Worm (Caenorhabditis elegans) whole organism, mixed stage, embryonic: ENCODE data around the gene scl-11.

Experiments
- M03D4.4 ChIP-seq: sonication (generic microtip); optimal IDR thresholded peaks from 2 replicates; lab custom pipeline; 2017; ENCODE audit warnings: mild to moderate bottlenecking, missing genetic modification characterization, missing compliant biosample characterization
- bed-3 ChIP-seq: fragments of 200-800 bp; sonication (Bioruptor generic); optimal IDR thresholded peaks from 3 replicates; lab custom pipeline; 2018; ENCODE audit warnings: mild to moderate bottlenecking, missing genetic modification characterization, moderate library complexity, missing compliant biosample characterization
- ceh-39 ChIP-seq: fragments of 150-350 bp; optimal IDR thresholded peaks from 2 replicates; lab custom pipeline; 2014; ENCODE audit warnings: missing biosample characterization, missing genetic modification characterization
- ceh-43 ChIP-seq: fragments of 200-800 bp; sonication (Bioruptor generic); optimal IDR thresholded peaks from 2 replicates; lab custom pipeline; 2018; ENCODE audit warnings: mild to moderate bottlenecking, missing genetic modification characterization, moderate library complexity, missing compliant biosample characterization
- ceh-83 ChIP-seq: fragments of 200-800 bp; sonication (Bioruptor generic); optimal IDR thresholded peaks from 2 replicates; lab custom pipeline; 2018; ENCODE audit warnings: mild to moderate bottlenecking, missing genetic modification characterization, missing compliant biosample characterization
- ces-1 ChIP-seq: fragments of 150-350 bp; optimal IDR thresholded peaks from 2 replicates; lab custom pipeline; 2014; ENCODE audit warnings: missing biosample characterization, missing genetic modification reagents, missing genetic modification characterization
- cnd-1 ChIP-seq: fragments of 200-800 bp; sonication (Bioruptor generic); optimal IDR thresholded peaks from 2 replicates; lab custom pipeline; 2018; ENCODE audit warnings: mild to moderate bottlenecking, missing genetic modification characterization, missing compliant biosample characterization
- drap-1 ChIP-seq: fragments of 200-800 bp; sonication (Bioruptor generic); optimal IDR thresholded peaks from 3 replicates; lab custom pipeline; 2018; ENCODE audit warnings: mild to moderate bottlenecking, missing genetic modification characterization, missing compliant biosample characterization
- elt-1 ChIP-seq: sonication (generic microtip); optimal IDR thresholded peaks from 2 replicates; lab custom pipeline; 2017; ENCODE audit warnings: missing genetic modification characterization, mild to moderate bottlenecking, missing compliant biosample characterization, antibody characterized with exemption, moderate library complexity, borderline replicate concordance; ENCODE audit not compliant: insufficient read depth
- elt-3 ChIP-seq: fragments of 150-350 bp; optimal IDR thresholded peaks from 2 replicates; lab custom pipeline; 2014; ENCODE audit warnings: missing biosample characterization, missing genetic modification characterization
- flh-1 ChIP-seq: fragments of 200-800 bp; sonication (Bioruptor generic); optimal IDR thresholded peaks from 2 replicates; lab custom pipeline; 2018; ENCODE audit warnings: mild to moderate bottlenecking, missing genetic modification characterization, moderate library complexity, missing compliant biosample characterization
- ham-2 ChIP-seq: fragments of 200-800 bp; sonication (Bioruptor generic); optimal IDR thresholded peaks from 2 replicates; lab custom pipeline; 2018; ENCODE audit warnings: mild to moderate bottlenecking, missing genetic modification characterization, missing compliant biosample characterization
- hlh-1 ChIP-seq: fragments of 150-350 bp; optimal IDR thresholded peaks from 2 replicates; lab custom pipeline; 2014; ENCODE audit warnings: missing biosample characterization, missing genetic modification reagents, missing genetic modification characterization
- lin-13 ChIP-seq: fragments of 150-350 bp; optimal IDR thresholded peaks from 2 replicates; lab custom pipeline; 2014; ENCODE audit warnings: missing biosample characterization, missing genetic modification characterization
- lin-32 ChIP-seq: fragments of 200-800 bp; sonication (Bioruptor generic); optimal IDR thresholded peaks from 2 replicates; lab custom pipeline; 2018; ENCODE audit warnings: mild to moderate bottlenecking, missing genetic modification characterization, missing compliant biosample characterization
- lsy-2 ChIP-seq: fragments of 150-350 bp; optimal IDR thresholded peaks from 2 replicates; lab custom pipeline; 2014; ENCODE audit warnings: missing biosample characterization, missing genetic modification characterization
- mep-1 ChIP-seq: fragments of 150-350 bp; optimal IDR thresholded peaks from 2 replicates; lab custom pipeline; 2017; ENCODE audit warnings: missing biosample characterization, missing genetic modification reagents, missing genetic modification characterization, inconsistent platforms
- mls-2 ChIP-seq: sonication (generic microtip); optimal IDR thresholded peaks from 2 replicates; lab custom pipeline; 2016; ENCODE audit warnings: mild to moderate bottlenecking, missing genetic modification characterization, moderate library complexity, missing compliant biosample characterization
- nhr-12 ChIP-seq: fragments of 150-350 bp; optimal IDR thresholded peaks from 2 replicates; lab custom pipeline; 2014; ENCODE audit warnings: missing biosample characterization, missing genetic modification characterization
- nhr-2 ChIP-seq: fragments of 150-350 bp; optimal IDR thresholded peaks from 2 replicates; lab custom pipeline; 2014; ENCODE audit warnings: missing biosample characterization, missing genetic modification characterization
- nhr-237 ChIP-seq: fragments of 150-350 bp; optimal IDR thresholded peaks from 2 replicates; lab custom pipeline; 2014; ENCODE audit warnings: missing biosample characterization, missing genetic modification characterization
- nhr-28 ChIP-seq: fragments of 150-350 bp; optimal IDR thresholded peaks from 2 replicates; lab custom pipeline; 2014; ENCODE audit warnings: missing biosample characterization, missing genetic modification characterization
- nhr-76 ChIP-seq: sonication (generic microtip); optimal IDR thresholded peaks from 2 replicates; lab custom pipeline; 2017; ENCODE audit warnings: missing biosample characterization, missing genetic modification characterization
- sem-2 ChIP-seq: fragments of 200-800 bp; sonication (Bioruptor generic); optimal IDR thresholded peaks from 2 replicates; lab custom pipeline; 2018; ENCODE audit warnings: mild to moderate bottlenecking, missing genetic modification characterization, missing compliant biosample characterization
- sptf-1 ChIP-seq: sonication (generic microtip); optimal IDR thresholded peaks from 2 replicates; lab custom pipeline; 2017; ENCODE audit warnings: mild to moderate bottlenecking, missing genetic modification characterization, moderate library complexity, missing compliant biosample characterization
- tbx-8 ChIP-seq: fragments of 200-800 bp; sonication (Bioruptor generic); optimal IDR thresholded peaks from 2 replicates; lab custom pipeline; 2018; ENCODE audit warnings: mild to moderate bottlenecking, missing genetic modification characterization, moderate library complexity, missing compliant biosample characterization
- unc-120 ChIP-seq: sonication (generic microtip); optimal IDR thresholded peaks from 2 replicates; lab custom pipeline; 2017; ENCODE audit warnings: missing genetic modification characterization, missing compliant biosample characterization; ENCODE audit not compliant: poor library complexity, severe bottlenecking
- unc-39 ChIP-seq: fragments of 150-350 bp; optimal IDR thresholded peaks from 2 replicates; lab custom pipeline; 2014; ENCODE audit warnings: missing biosample characterization, missing genetic modification characterization
- unc-62 ChIP-seq: fragments of 150-350 bp; optimal IDR thresholded peaks from 2 replicates; lab custom pipeline; 2014; ENCODE audit warnings: missing biosample characterization, missing genetic modification reagents, missing genetic modification characterization
- zip-8 ChIP-seq: fragments of 150-350 bp; optimal IDR thresholded peaks from 2 replicates; lab custom pipeline; 2014; ENCODE audit warnings: missing biosample characterization, missing genetic modification characterization
- ztf-11 ChIP-seq: fragments of 150-350 bp; optimal IDR thresholded peaks from 2 replicates; lab custom pipeline; 2014; ENCODE audit warnings: missing biosample characterization, missing genetic modification characterization

scl-11 gene

DNA sequence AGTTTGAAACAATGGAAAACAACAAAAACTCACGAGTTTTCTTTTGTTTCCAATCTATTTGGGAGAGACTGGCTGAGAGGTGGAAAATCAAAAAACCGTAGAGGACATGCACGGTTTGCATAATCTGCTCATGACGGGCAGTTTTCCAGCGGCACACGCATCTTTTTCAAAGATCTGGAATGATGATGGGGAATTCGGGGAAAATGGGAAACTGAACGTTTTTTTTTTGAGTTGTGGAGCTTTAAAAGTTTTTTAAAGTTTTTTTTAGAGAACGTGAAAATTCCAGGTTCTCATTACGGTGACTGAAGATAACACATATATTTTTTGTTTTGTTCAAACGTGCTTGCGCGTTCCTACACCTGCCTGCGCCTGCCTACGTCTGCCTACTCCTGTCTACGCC is 25.4 kb downstream of the scl-11 start, which contains the start of gene C39E9.7:
TSS of gene C39E9.7 (minus strand) at position 101 of the 400 bp plus-strand sequence.
- TF ChIP-seq sem-2 (GFP tag; lab: Kevin White, UChicago) (no peak), elt-3 (no peak), unc-62 (GFP tag; lab: Kevin White, UChicago) (no peak), nhr-28 (no peak)

ce11 chrIV:13077694-13078093 is 26.5 kb downstream of the scl-11 start:
- TF ChIP-seq ceh-43 (GFP tag; lab: Kevin White, UChicago) (no peak), elt-1 (tag; lab: Kevin White, UChicago) (no peak), lin-32 (GFP tag; lab: Kevin White, UChicago) (no peak)

DNA sequence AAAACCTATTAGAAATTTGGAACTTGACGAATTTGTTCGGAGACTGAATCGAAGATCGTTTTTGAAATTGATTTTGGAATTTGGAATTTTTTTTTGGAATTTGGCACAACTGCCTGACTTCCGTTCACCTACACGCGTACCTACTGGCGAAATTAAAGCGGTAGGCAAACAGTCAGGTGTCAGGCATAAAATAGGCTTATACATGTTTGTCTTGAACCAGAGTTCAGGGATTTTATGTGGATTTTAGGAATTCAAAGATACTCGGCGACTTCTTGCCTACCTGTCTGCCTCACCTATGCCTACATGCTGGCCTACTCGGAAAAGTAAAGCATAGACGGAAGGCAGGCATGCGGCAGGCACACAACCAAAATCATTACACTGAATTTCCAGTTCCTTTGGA is 27.2 kb downstream of the scl-11 start:
- TF ChIP-seq mep-1 (tag; lab: Kevin White, UChicago) (no peak), cnd-1 (tag; lab: Kevin White, UChicago) (no peak), ham-2 (GFP tag; lab: Kevin White, UChicago) (no peak), mls-2 (tag; lab: Kevin White, UChicago) (no peak), hlh-1 (no peak), nhr-12 (tag; lab: Kevin White, UChicago) (no peak), ceh-39 (no peak), ceh-43 (GFP tag; lab: Kevin White, UChicago) (no peak), lin-13 (tag; lab: Kevin White, UChicago) (no peak), unc-39 (tag; lab: Kevin White, UChicago) (no peak), sptf-1 (tag; lab: Kevin White, UChicago) (no peak), flh-1 (GFP tag; lab: Kevin White, UChicago) (no peak)

- TF ChIP-seq nhr-237 (tag; lab: Kevin White, UChicago): no peak
- no peak for TF ChIP-seq zip-8 (tag; lab: Kevin White, UChicago)
- TF ChIP-seq mls-2 (tag; lab: Kevin White, UChicago): no peak
- no peak for TF ChIP-seq elt-1 (tag; lab: Kevin White, UChicago)
- TF ChIP-seq drap-1: no peak
- no peak for TF ChIP-seq unc-62 (GFP tag; lab: Kevin White, UChicago)
- TF ChIP-seq tbx-8 (GFP tag; lab: Kevin White, UChicago): no peak
Observed at ce11 chrIV:13079119-13079518, 27.9 kb downstream of the scl-11 start, which contains the start of gene C39E9.8. Gene C39E9.8 (plus strand): TSS chrIV:13079446.

- TF ChIP-seq mep-1 (tag; lab: Kevin White, UChicago) (no peak), lsy-2 (no peak), drap-1 (no peak), tbx-8 (GFP tag; lab: Kevin White, UChicago) (no peak), nhr-2 (tag; lab: Kevin White, UChicago) (no peak), M03D4.4 (tag; lab: Kevin White, UChicago) (no peak), ceh-43 (GFP tag; lab: Kevin White, UChicago) (no peak), nhr-28 (no peak), ceh-83 (no peak), zip-8 (tag; lab: Kevin White, UChicago) (no peak), nhr-12 (tag; lab: Kevin White, UChicago) (no peak), ham-2 (GFP tag; lab: Kevin White, UChicago) (no peak), lin-32 (GFP tag; lab: Kevin White, UChicago) (no peak), unc-39 (tag; lab: Kevin White, UChicago) (no peak), sem-2 (GFP tag; lab: Kevin White, UChicago) (no peak), nhr-76 (no peak), unc-62 (GFP tag; lab: Kevin White, UChicago) (no peak), sptf-1 (tag; lab: Kevin White, UChicago) (no peak)
Observed at ce11 chrIV:13080185-13080584, 29.0 kb downstream of the scl-11 start.

DNA sequence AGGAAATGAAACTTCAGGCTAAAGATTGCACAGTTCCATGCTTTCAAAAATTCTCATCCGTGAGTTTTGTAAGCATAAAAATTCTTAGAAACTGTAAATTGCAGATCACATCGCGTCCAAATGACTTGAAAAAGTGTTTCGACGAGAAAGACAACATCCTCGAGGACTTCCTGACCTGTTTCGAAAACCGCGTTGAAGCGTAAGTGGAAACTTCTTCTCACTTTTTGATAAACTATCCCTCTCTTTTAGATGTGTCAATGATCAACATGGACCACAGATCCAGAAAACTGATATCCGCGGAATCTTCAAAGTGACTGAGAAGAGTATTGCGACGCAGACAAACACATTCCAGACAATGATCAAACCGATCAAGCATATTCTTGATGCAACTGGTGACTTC is 29.7 kb downstream of the scl-11 start:
- TF ChIP-seq elt-3: no peak
- TF ChIP-seq unc-120: no peak
- TF ChIP-seq bed-3 (GFP tag; lab: Kevin White, UChicago): no peak
- TF ChIP-seq ceh-43 (GFP tag; lab: Kevin White, UChicago): no peak
- no peak for TF ChIP-seq nhr-76
- no peak for TF ChIP-seq lin-13 (tag; lab: Kevin White, UChicago)
- TF ChIP-seq mep-1 (tag; lab: Kevin White, UChicago): no peak
- TF ChIP-seq flh-1 (GFP tag; lab: Kevin White, UChicago): no peak
- no peak for TF ChIP-seq M03D4.4 (tag; lab: Kevin White, UChicago)
- no peak for TF ChIP-seq ces-1
- no peak for TF ChIP-seq ztf-11
- TF ChIP-seq drap-1: no peak
- TF ChIP-seq zip-8 (tag; lab: Kevin White, UChicago): no peak
- no peak for TF ChIP-seq cnd-1 (tag; lab: Kevin White, UChicago)
- TF ChIP-seq nhr-12 (tag; lab: Kevin White, UChicago): no peak
- TF ChIP-seq mls-2 (tag; lab: Kevin White, UChicago): no peak
- TF ChIP-seq sem-2 (GFP tag; lab: Kevin White, UChicago): no peak
- TF ChIP-seq elt-1 (tag; lab: Kevin White, UChicago): no peak
